Fruit fly (Drosophila melanogaster) whole organism, prepupa: Measurements from ENCODE around the gene TBC1D23.

Experiments
- CG15336 ChIP-seq: fragments of 200-800 bp; sonication (Bioruptor generic); IDR thresholded peaks from 2 replicates; pipeline ENCODE4 v1.3.6; 2022; ENCODE audit warnings: missing biosample characterization, missing genetic modification characterization
- CG8119 ChIP-seq: fragments of 200-800 bp; sonication (Bioruptor generic); IDR thresholded peaks from 3 replicates; pipeline ENCODE4 v1.3.6; 2022; ENCODE audit warnings: missing biosample characterization, missing genetic modification characterization
- Lpt ChIP-seq: fragments of 200-800 bp; sonication (Bioruptor generic); optimal IDR thresholded peaks from 3 replicates; lab custom pipeline; 2016; ENCODE audit warnings: missing biosample characterization, missing genetic modification characterization
- eg ChIP-seq: fragments of 200-800 bp; sonication (Bioruptor generic); IDR thresholded peaks from 3 replicates; pipeline ENCODE4 v1.3.6; 2022; ENCODE audit warnings: missing biosample characterization, missing genetic modification characterization
- esn ChIP-seq: fragments of 200-800 bp; sonication (Bioruptor generic); optimal IDR thresholded peaks from 2 replicates; lab custom pipeline; 2016; ENCODE audit warnings: missing biosample characterization, mild to moderate bottlenecking, missing genetic modification characterization, moderate library complexity
- salr ChIP-seq, 2 experiments: fragments of 200-800 bp; sonication (Bioruptor generic); optimal IDR thresholded peaks; 3 replicates each; lab custom pipeline; 2016 to 2018; ENCODE audit warnings: missing biosample characterization in 2 of 2, missing genetic modification characterization in 2 of 2, mild to moderate bottlenecking in 1 of 2

The TBC1D23 gene

DNA sequence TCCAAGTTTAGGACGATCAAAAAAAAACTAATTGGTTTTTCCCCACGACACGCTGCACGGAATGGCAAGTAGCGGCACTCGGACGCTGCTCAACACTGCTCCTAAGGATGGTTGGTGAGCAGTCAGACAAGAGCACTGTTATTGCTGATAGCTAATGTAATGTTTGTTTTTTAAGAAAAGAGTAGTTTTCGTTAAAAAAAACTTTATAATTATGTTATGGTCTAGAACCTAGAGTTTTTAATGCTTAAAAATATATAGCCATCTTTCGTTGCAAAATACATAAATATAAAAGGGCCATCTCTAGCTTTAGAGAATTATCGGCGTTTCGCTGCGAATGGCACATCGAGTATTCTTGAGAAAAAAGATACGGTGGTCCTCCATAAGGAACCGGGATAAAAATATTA, 43.6 kb downstream of the TBC1D23 start, which contains the start of the genes Charon and CG4887 (continued):
- peak in 1 of 2 experiments; percentile 29 for TF ChIP-seq salr (GFP tag; optimal IDR thresholded peaks at IDR 0.05; lab: Kevin White, UChicago)

DNA sequence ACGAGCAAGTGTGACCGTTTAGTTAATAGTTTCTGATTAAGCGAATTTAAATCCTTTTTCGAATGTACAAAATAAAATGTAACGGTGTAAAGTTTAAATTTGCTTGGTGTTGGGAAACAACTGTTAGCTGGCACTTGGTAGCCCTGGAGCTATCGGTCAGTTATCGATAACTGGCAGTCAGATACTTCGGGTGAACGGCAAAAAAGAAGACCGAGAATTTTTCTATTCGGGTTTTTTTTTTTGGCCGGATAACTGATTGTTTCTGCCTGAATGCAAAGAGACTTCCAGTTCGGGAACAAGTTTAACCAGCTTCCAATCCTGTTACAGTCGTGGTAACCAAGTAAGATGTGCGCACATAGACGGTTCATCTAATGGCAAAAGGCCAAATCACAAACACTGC, 48.4 kb downstream of the TBC1D23 start, which contains the start of gene CG4896:
Gene CG4896, plus strand, starts transcription at position 169 of the 400 bp plus-strand sequence.
- TF ChIP-seq CG8119 (GFP tag; lab: Robert Waterston, UW) (0 out of 3 replicates have a peak, but pooled peaks have one; percentile 13), CG15336 (GFP tag; lab: Robert Waterston, UW) (peak; percentile 16; the same call in 1 of the 2 replicates), esn (GFP tag; lab: Kevin White, UChicago) (peak; percentile 22), eg (GFP tag; lab: Robert Waterston, UW) (peak; percentile 33; the same call in 1 of the 3 replicates), Lpt (no peak)
